Fruit fly (Drosophila melanogaster): ENCODE measurements around the gene rdx.
A peak's percentile ranks its signal among the peaks of the same experiment; 100 is the strongest.

DNA sequence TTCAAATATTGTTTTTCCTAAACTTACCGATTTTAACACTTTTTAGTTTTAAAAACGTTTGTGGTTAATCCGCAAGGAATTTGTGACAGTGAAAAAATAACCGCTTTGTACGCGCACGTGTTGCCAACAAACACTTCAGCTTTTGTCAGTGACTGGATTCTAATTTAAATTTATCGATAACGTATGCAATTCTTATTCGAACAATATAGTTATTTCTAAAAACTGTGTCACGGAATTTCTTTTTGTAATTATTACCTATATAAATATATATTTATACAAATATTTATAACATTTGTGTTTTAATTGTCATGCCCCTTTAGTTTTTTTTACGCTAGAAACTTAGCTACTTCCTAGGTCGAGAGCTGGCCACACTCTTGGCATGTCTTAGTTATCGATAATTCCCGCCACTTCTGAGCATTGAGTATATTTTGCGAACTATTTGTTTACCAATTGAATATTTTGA is 67.3 kb downstream of the rdx start, which contains the start of gene Orc2:
- TF ChIP-seq CG14860 (GFP tag; IDR thresholded peaks at IDR 0.05; ENCODE audit: partially characterized antibody) (peak; percentile 43; the same call in 1 of the 3 replicates), lilli (GFP tag; optimal IDR thresholded peaks at IDR 0.05) (no peak), Doc2 (GFP tag; IDR thresholded peaks at IDR 0.05) (no peak), CG11696 (GFP tag; IDR thresholded peaks at IDR 0.05) (no peak), CG18619 (GFP tag; optimal IDR thresholded peaks at IDR 0.05) (no peak)

Measured in whole organism, embryonic.